Fruit fly (Drosophila melanogaster) whole organism: Measurements from ENCODE around the gene CG7497.

Experiments used
- CG8478 ChIP-seq: fragments of >200 bp; optimal IDR thresholded peaks from 2 replicates; lab custom pipeline; 2018; ENCODE audit warnings: inconsistent platforms
- Dll ChIP-seq: fragments of >200 bp; optimal IDR thresholded peaks from 2 replicates; lab custom pipeline; 2017
- EcR ChIP-seq, 2 experiments: fragments of >200 bp; optimal IDR thresholded peaks; 2 replicates each; lab custom pipeline; 2017; ENCODE audit warnings: missing biosample characterization in 2 of 2, missing genetic modification characterization in 2 of 2, missing genetic modification reagents in 2 of 2
- pan ChIP-seq: fragments of >200 bp; optimal IDR thresholded peaks from 2 replicates; lab custom pipeline; 2017
- psq ChIP-seq: fragments of >200 bp; optimal IDR thresholded peaks from 2 replicates; lab custom pipeline; 2017
- usp ChIP-seq: fragments of >200 bp; optimal IDR thresholded peaks from 2 replicates; lab custom pipeline; 2017; ENCODE audit warnings: missing biosample characterization, missing genetic modification characterization, mixed read lengths

- TF ChIP-seq usp (GFP tag; lab: Kevin White, UChicago) (no peak), psq (lab: Kevin White, UChicago) (no peak), pan (no peak), EcR (GFP tag; optimal IDR thresholded peaks at IDR 0.05; lab: Kevin White, UChicago) (no peak), CG8478 (lab: Kevin White, UChicago) (no peak), Dll (lab: Kevin White, UChicago) (no peak)
Measured at dm6 chr3L:17624208-17624826, 8.9 kb upstream of the CG7497 start.
